Worm (Caenorhabditis elegans): ENCODE measurements around the gene lipl-5.

DNA sequence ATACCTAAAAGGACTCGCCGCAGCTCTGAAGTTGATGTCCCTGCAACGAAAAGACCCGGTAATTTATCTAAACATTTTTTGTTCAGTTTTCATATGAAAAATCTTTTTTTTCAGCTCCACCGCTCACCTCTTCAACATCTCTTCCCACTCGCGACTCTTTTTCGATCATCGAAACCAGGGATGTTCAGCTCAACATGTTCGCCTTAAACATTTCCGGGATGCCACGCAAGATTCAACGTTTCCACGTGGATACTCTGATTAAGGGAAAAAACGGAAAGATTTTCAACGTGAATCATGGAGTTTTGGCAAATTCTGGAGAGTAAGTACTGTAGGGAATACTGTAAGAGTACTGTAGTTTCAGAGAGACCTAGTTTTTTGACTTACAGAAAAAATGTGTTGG is 42.0 kb upstream of the lipl-5 start:
- TF ChIP-seq nhr-12 (tag; optimal IDR thresholded peaks at IDR 0.05) (no peak), nhr-6 (tag; optimal IDR thresholded peaks at IDR 0.05) (no peak), ztf-11 (tag; optimal IDR thresholded peaks at IDR 0.05) (no peak), nhr-237 (tag; optimal IDR thresholded peaks at IDR 0.05) (no peak), snpc-4 (tag; optimal IDR thresholded peaks at IDR 0.05) (no peak), egl-27 (tag; optimal IDR thresholded peaks at IDR 0.05) (no peak), C34F6.9 (tag; optimal IDR thresholded peaks at IDR 0.05) (no peak), mdl-1 (tag; optimal IDR thresholded peaks at IDR 0.05) (no peak), blmp-1 (tag; optimal IDR thresholded peaks at IDR 0.05; ENCODE audit: insufficient read depth) (no peak), lin-13 (GFP tag; optimal IDR thresholded peaks at IDR 0.05) (no peak), ztf-4 (tag; optimal IDR thresholded peaks at IDR 0.05) (no peak), lsy-2 (tag; optimal IDR thresholded peaks at IDR 0.05) (no peak)

All from whole organism, L2 larva.